Worm (Caenorhabditis elegans): ENCODE measurements around the gene F08D12.12.

F08D12.12 gene

DNA sequence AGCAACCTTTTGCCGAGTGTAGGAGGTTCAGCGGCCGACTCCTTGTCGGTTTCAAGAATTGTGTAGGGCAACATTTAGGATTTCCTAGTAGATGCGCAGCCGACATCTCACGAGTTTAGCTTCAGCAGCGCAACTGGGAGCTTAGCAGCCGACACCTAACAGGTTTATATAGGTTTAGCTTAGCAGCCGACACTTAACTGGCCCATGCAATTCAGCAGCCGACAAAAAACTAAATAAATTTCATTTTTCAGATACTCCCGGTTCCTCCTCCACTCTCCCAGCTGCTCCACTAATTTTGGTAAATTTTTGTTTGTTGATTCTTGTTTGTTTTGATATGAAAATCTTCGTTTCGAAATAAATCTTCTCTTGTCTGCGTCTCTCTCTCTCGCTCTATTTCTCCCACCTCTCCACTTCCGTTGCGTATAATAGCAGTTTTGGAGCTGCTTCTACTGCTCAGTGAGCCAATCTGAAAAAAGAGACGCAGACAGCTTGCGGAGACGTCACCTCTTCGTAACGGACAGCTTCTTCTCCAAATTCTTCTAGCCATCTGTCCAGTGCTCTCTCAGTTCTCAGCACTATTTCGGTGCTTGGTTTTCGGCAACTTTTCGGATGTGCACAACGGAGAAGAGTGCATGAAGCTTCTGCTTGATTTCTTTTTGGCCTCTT is 38.8 kb downstream of the F08D12.12 start:
- no peak for TF ChIP-seq T22C8.4 (GFP tag; IDR thresholded peaks at IDR 0.05)
- no peak for TF ChIP-seq tab-1 (GFP tag; IDR thresholded peaks at IDR 0.05)
- no peak for TF ChIP-seq ztf-29 (GFP tag; IDR thresholded peaks at IDR 0.05)
- no peak for TF ChIP-seq flt-1 (GFP tag; IDR thresholded peaks at IDR 0.05)
- TF ChIP-seq ref-1 (GFP tag; conservative IDR thresholded peaks at IDR 0.05) = no peak
- TF ChIP-seq ztf-23 (GFP tag; IDR thresholded peaks at IDR 0.05) = no peak
- TF ChIP-seq med-1 (GFP tag; optimal IDR thresholded peaks at IDR 0.05; ENCODE audit: insufficient read depth) = no peak
- TF ChIP-seq klf-2 (GFP tag; conservative IDR thresholded peaks at IDR 0.05) = no peak
- TF ChIP-seq cog-1 (tag; optimal IDR thresholded peaks at IDR 0.05) = no peak

DNA sequence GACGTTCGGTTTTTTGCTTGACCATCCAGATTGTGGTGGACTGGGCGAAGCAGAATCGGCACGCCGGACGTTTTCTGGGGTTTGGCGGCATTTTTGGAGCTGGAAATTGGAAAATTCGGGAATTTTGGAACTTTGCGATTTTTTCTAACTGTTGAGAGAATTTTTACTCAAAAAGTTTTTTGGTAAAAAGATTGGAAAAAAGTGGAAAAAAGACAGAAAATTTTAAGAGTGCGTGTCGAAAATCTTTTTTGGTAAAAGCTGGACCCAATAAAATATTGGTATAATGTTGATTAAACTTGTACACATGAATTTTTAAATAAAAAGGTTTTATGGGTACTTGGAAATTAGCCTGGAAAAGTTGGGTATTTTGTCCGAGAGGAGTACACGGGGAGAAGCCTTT is 44.6 kb downstream of the F08D12.12 start, which contains the start of gene T05A8.7:
Gene T05A8.7, minus strand, starts transcription at position 101 of the 400 bp plus-strand sequence.
- TF ChIP-seq ref-1 (GFP tag; conservative IDR thresholded peaks at IDR 0.05) (no peak), ztf-29 (GFP tag; IDR thresholded peaks at IDR 0.05) (no peak), tab-1 (GFP tag; IDR thresholded peaks at IDR 0.05) (no peak), med-1 (GFP tag; optimal IDR thresholded peaks at IDR 0.05; ENCODE audit: insufficient read depth) (no peak), cog-1 (tag; optimal IDR thresholded peaks at IDR 0.05) (no peak), flt-1 (GFP tag; IDR thresholded peaks at IDR 0.05) (no peak), ztf-23 (GFP tag; IDR thresholded peaks at IDR 0.05) (no peak), T22C8.4 (GFP tag; IDR thresholded peaks at IDR 0.05) (no peak), klf-2 (GFP tag; conservative IDR thresholded peaks at IDR 0.05) (no peak)

- TF ChIP-seq ztf-29 (GFP tag; IDR thresholded peaks at IDR 0.05) = no peak
Observed at ce11 chrII:2741405-2741804, 45.5 kb downstream of the F08D12.12 start.

DNA sequence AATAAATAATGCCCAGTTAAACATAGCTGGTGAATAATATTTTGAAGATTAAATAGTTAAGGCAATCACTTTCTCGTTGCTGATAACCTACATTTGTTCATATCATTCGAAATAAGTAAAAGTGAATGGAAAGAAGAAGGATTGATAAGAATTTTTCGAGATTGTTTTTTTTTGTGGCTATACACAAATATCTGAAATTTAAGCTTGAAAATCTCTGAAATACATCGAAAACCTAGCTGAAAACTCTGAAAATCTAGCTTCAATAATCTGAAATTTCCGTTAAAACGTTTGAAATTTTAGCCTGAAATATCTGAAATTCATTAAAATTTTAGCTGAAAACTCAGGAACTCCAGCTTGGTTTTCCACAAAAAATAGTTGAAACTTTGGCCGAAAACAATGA is 47.3 kb downstream of the F08D12.12 start, which contains the start of gene T05A8.6:
Gene T05A8.6, minus strand, starts transcription at position 101 of the 400 bp plus-strand sequence.
- TF ChIP-seq cog-1 (tag; optimal IDR thresholded peaks at IDR 0.05) = no peak
- no peak for TF ChIP-seq klf-2 (GFP tag; conservative IDR thresholded peaks at IDR 0.05)
- no peak for TF ChIP-seq T22C8.4 (GFP tag; IDR thresholded peaks at IDR 0.05)
- TF ChIP-seq med-1 (GFP tag; optimal IDR thresholded peaks at IDR 0.05; ENCODE audit: insufficient read depth) = no peak
- TF ChIP-seq ztf-29 (GFP tag; IDR thresholded peaks at IDR 0.05) = no peak
- no peak for TF ChIP-seq ztf-23 (GFP tag; IDR thresholded peaks at IDR 0.05)
- TF ChIP-seq flt-1 (GFP tag; IDR thresholded peaks at IDR 0.05) = no peak
- no peak for TF ChIP-seq ref-1 (GFP tag; conservative IDR thresholded peaks at IDR 0.05)
- no peak for TF ChIP-seq tab-1 (GFP tag; IDR thresholded peaks at IDR 0.05)

ce11 chrII:2736938-2737337 is 49.9 kb downstream of the F08D12.12 start:
- 0 out of 2 replicates have a peak, but pooled peaks have one; percentile 16 for TF ChIP-seq tab-1 (GFP tag; IDR thresholded peaks at IDR 0.05)
- no peak for TF ChIP-seq cog-1 (tag; optimal IDR thresholded peaks at IDR 0.05)

DNA sequence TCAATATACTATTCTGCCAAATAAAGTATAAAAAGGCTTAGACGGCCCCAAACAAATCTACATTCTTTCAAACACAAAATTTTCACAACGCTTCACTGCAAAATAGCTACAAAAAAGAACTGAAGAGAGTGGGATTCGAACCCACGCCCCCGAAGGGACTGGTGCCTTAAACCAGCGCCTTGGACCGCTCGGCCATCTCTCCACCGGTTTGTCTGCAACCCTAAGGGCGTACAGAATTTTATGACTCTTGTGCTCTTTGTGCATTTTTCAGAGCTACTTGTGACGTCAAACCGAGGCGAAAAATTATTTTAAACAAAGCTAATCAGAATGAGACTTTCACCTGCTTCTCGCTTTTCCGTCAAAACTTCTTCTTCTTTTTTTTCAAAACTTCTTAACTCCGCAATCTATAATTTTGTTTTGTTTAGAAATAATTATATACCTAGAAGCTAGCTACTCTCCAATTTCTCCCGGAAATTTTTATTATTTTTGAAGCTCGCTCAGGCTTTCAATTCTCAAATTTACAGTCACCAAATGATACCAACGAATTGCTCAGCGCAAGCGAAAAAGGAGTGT is 50.6 kb downstream of the F08D12.12 start, which contains the start of gene T05A8.8:
Gene T05A8.8, plus strand, starts transcription at position 523 of the 573 bp plus-strand sequence.
- TF ChIP-seq flt-1 (GFP tag; IDR thresholded peaks at IDR 0.05) (no peak), tab-1 (GFP tag; IDR thresholded peaks at IDR 0.05) (no peak), ztf-23 (GFP tag; IDR thresholded peaks at IDR 0.05) (no peak), klf-2 (GFP tag; conservative IDR thresholded peaks at IDR 0.05) (no peak), cog-1 (tag; optimal IDR thresholded peaks at IDR 0.05) (no peak), T22C8.4 (GFP tag; IDR thresholded peaks at IDR 0.05) (no peak), ztf-29 (GFP tag; IDR thresholded peaks at IDR 0.05) (no peak), med-1 (GFP tag; optimal IDR thresholded peaks at IDR 0.05; ENCODE audit: insufficient read depth) (no peak), ref-1 (GFP tag; conservative IDR thresholded peaks at IDR 0.05) (no peak)

DNA sequence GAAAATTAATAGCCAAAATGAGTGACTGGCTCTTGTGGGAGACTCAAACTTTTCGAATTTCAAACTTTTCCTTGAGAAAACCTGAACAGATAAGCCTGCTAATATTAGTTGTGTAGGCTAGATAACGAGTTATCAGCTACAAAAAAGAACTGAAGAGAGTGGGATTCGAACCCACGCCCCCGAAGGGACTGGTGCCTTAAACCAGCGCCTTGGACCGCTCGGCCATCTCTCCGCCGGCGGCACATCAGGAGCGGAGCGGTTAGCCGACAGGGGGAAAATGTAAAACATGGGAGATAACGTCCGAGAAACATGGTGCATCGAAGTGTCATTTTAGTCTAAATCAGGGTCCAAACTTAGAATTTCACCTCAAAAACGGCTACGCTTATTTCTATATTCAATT is 51.2 kb downstream of the F08D12.12 start:
- TF ChIP-seq flt-1 (GFP tag; IDR thresholded peaks at IDR 0.05) (no peak), cog-1 (tag; optimal IDR thresholded peaks at IDR 0.05) (no peak), T22C8.4 (GFP tag; IDR thresholded peaks at IDR 0.05) (no peak), ztf-29 (GFP tag; IDR thresholded peaks at IDR 0.05) (no peak), tab-1 (GFP tag; IDR thresholded peaks at IDR 0.05) (no peak), med-1 (GFP tag; optimal IDR thresholded peaks at IDR 0.05; ENCODE audit: insufficient read depth) (no peak)

DNA sequence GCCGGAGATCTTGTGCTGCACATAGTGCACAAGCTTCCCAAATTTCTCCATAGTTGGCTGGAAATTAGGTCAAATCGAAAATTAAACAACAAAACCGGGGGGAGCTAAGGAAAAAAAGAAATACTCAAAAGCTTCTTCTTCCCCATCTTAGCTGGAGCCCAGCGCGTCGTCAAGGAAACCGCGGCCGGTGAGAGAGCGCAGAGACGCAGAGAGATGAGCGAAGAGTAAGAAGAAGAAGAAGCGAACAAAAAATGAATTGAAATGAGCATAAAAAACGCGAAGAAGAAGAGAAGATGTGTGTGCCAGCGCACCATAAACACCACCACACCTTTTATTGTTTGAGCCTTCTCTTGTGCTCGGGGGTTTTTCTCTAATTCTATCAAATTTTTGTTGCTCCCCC is 51.7 kb downstream of the F08D12.12 start, which contains the start of gene wdr-31:
Gene wdr-31, minus strand, starts transcription at position 101 of the 400 bp plus-strand sequence.
- TF ChIP-seq klf-2 (GFP tag; conservative IDR thresholded peaks at IDR 0.05) (no peak), T22C8.4 (GFP tag; IDR thresholded peaks at IDR 0.05) (no peak), tab-1 (GFP tag; IDR thresholded peaks at IDR 0.05) (no peak), cog-1 (tag; optimal IDR thresholded peaks at IDR 0.05) (no peak), ztf-23 (GFP tag; IDR thresholded peaks at IDR 0.05) (no peak), ref-1 (GFP tag; conservative IDR thresholded peaks at IDR 0.05) (no peak), ztf-29 (GFP tag; IDR thresholded peaks at IDR 0.05) (no peak), flt-1 (GFP tag; IDR thresholded peaks at IDR 0.05) (no peak), med-1 (GFP tag; optimal IDR thresholded peaks at IDR 0.05; ENCODE audit: insufficient read depth) (no peak)

ce11 chrII:2734735-2735134 is 52.1 kb downstream of the F08D12.12 start:
- TF ChIP-seq ztf-29 (GFP tag; IDR thresholded peaks at IDR 0.05) (no peak), tab-1 (GFP tag; IDR thresholded peaks at IDR 0.05) (no peak), klf-2 (GFP tag; conservative IDR thresholded peaks at IDR 0.05) (no peak), flt-1 (GFP tag; IDR thresholded peaks at IDR 0.05) (no peak), T22C8.4 (GFP tag; IDR thresholded peaks at IDR 0.05) (no peak), ref-1 (GFP tag; conservative IDR thresholded peaks at IDR 0.05) (no peak), med-1 (GFP tag; optimal IDR thresholded peaks at IDR 0.05; ENCODE audit: insufficient read depth) (no peak), ztf-23 (GFP tag; IDR thresholded peaks at IDR 0.05) (no peak), cog-1 (tag; optimal IDR thresholded peaks at IDR 0.05) (no peak)

DNA sequence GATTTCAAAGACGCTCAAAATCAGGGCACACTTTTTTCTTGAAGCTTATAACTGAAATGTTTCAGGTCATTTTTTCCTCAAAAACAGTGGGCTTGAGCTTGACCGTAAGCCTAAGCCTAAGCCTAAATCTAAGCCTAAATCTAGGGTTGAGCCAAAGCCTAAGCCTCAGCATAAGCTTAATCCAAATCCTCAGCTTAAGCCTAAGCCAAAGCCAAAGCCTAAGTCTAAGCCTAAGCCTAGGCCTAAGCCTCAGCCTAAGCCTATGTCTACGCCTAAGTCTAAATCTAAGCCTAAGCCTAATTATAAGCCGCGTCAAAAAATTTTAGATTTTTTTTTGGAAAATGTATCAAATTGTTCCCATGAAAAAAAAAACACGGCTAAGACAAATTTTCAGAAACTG is 52.6 kb downstream of the F08D12.12 start:
- TF ChIP-seq klf-2 (GFP tag; conservative IDR thresholded peaks at IDR 0.05) = no peak
- no peak for TF ChIP-seq T22C8.4 (GFP tag; IDR thresholded peaks at IDR 0.05)
- TF ChIP-seq ref-1 (GFP tag; conservative IDR thresholded peaks at IDR 0.05) = no peak
- no peak for TF ChIP-seq flt-1 (GFP tag; IDR thresholded peaks at IDR 0.05)
- TF ChIP-seq ztf-23 (GFP tag; IDR thresholded peaks at IDR 0.05) = no peak
- no peak for TF ChIP-seq tab-1 (GFP tag; IDR thresholded peaks at IDR 0.05)
- no peak for TF ChIP-seq med-1 (GFP tag; optimal IDR thresholded peaks at IDR 0.05; ENCODE audit: insufficient read depth)
- TF ChIP-seq ztf-29 (GFP tag; IDR thresholded peaks at IDR 0.05) = no peak
- TF ChIP-seq cog-1 (tag; optimal IDR thresholded peaks at IDR 0.05) = no peak

All from whole organism, midembryonic.